Fruit fly (Drosophila melanogaster) whole organism, pupa: Measurements from ENCODE around the gene CG31103.

ENCODE experiments used
- CG10348 ChIP-seq: fragments of 200-800 bp; sonication (Bioruptor generic); IDR thresholded peaks from 2 replicates; pipeline ENCODE4 v1.3.6; 2022; ENCODE audit warnings: missing biosample characterization, missing genetic modification characterization
- CG13204 ChIP-seq: fragments of 200-800 bp; sonication (Bioruptor generic); optimal IDR thresholded peaks from 2 replicates; lab custom pipeline; 2018; ENCODE audit warnings: missing biosample characterization, mild to moderate bottlenecking, missing genetic modification characterization, moderate library complexity
- CG14655 ChIP-seq: fragments of 200-800 bp; sonication (Bioruptor generic); optimal IDR thresholded peaks from 3 replicates; lab custom pipeline; 2017; ENCODE audit warnings: mild to moderate bottlenecking, missing biosample characterization, missing genetic modification reagents, missing genetic modification characterization
- CG8159 ChIP-seq: fragments of 200-800 bp; sonication (Bioruptor generic); optimal IDR thresholded peaks from 3 replicates; lab custom pipeline; 2018; ENCODE audit warnings: missing biosample characterization, mild to moderate bottlenecking, missing genetic modification characterization, moderate library complexity
- CG8301 ChIP-seq: fragments of 200-800 bp; sonication (Bioruptor generic); optimal IDR thresholded peaks from 2 replicates; lab custom pipeline; 2018; ENCODE audit warnings: missing biosample characterization, mild to moderate bottlenecking, missing genetic modification characterization
- EcR ChIP-seq: fragments of 200-800 bp; sonication (Bioruptor generic); optimal IDR thresholded peaks from 3 replicates; lab custom pipeline; 2019; ENCODE audit warnings: missing biosample characterization, missing genetic modification characterization, mild to moderate bottlenecking, moderate library complexity, missing genetic modification reagents
- Ets98B ChIP-seq: fragments of 200-800 bp; sonication (Bioruptor generic); IDR thresholded peaks from 2 replicates; pipeline ENCODE4 v1.3.6; 2022; ENCODE audit warnings: missing biosample characterization, missing genetic modification characterization
- fd96Ca ChIP-seq: fragments of 200-800 bp; sonication (Bioruptor generic); IDR thresholded peaks from 3 replicates; pipeline ENCODE4 v1.3.6; 2022; ENCODE audit warnings: missing biosample characterization, missing genetic modification characterization
- gl ChIP-seq: fragments of 200-800 bp; sonication (Bioruptor generic); optimal IDR thresholded peaks from 2 replicates; lab custom pipeline; 2018; ENCODE audit warnings: missing biosample characterization, mild to moderate bottlenecking, missing genetic modification characterization
- rn ChIP-seq: fragments of 200-800 bp; sonication (Bioruptor generic); IDR thresholded peaks from 2 replicates; pipeline ENCODE4 v1.3.6; 2022; ENCODE audit warnings: missing biosample characterization, missing genetic modification characterization

DNA sequence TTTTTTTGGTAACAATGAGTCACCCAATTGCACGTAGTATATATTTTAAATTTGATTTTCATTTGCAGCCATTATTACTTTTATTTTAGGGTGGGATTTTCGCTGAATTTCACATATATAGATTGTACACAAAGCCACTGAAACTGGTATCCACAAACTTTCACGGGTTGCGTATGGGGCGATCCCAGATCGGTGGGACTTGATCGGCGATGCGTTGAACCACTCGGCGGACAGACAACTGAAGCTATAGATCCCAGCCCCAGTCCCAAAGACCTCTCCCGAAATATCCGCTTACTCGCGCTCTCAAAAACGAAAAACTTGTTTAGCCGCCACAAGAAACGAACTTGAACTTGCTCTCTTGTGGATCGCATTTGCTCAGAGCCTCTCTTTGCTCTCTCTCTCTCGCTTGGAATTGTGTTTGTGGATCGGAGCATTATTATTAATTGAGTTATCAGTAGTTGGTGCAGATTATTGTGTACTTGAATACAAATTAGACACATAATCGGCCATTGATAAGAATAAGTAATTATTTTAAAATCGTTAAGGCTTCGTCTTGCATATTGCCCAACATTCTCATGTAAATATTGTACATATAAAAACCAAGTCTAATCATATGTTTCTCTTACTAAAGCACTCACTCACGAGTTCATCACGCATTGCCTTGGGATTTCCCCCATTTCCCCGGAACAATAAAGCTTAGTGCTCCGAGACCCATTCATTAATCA lies 10.9 kb upstream of the CG31103 start, which contains the start of gene Cad96Ca:
- TF ChIP-seq Ets98B (GFP tag; lab: Robert Waterston, UW) (peak; percentile 24; the same call in 1 of the 2 replicates), rn (GFP tag; lab: Robert Waterston, UW) (no peak), CG13204 (no peak), EcR (GFP tag; lab: Kevin White, UChicago) (peak; percentile 48), CG10348 (GFP tag; lab: Robert Waterston, UW) (no peak), fd96Ca (GFP tag; lab: Robert Waterston, UW) (no peak), CG14655 (no peak), CG8301 (no peak), gl (tag; lab: Kevin White, UChicago) (no peak), CG8159 (tag; lab: Kevin White, UChicago) (no peak)
